Fruit fly (Drosophila melanogaster) whole organism, adult: ENCODE measurements around the gene CG43092.
A peak's percentile ranks its signal among the peaks of the same experiment; 100 is the strongest.

Source experiments
- CG11617 ChIP-seq: fragments of 200-800 bp; sonication (Bioruptor generic); optimal IDR thresholded peaks from 2 replicates; lab custom pipeline; 2017; ENCODE audit warnings: mild to moderate bottlenecking, missing biosample characterization, missing genetic modification reagents, missing genetic modification characterization
- CG12768 ChIP-seq: fragments of 200-800 bp; sonication (Bioruptor generic); optimal IDR thresholded peaks from 2 replicates; lab custom pipeline; 2017; ENCODE audit warnings: missing biosample characterization, missing genetic modification characterization, mild to moderate bottlenecking, moderate library complexity, missing genetic modification reagents
- CG14711 ChIP-seq: fragments of 200-800 bp; sonication (Bioruptor generic); optimal IDR thresholded peaks from 2 replicates; lab custom pipeline; 2018; ENCODE audit warnings: missing biosample characterization, mild to moderate bottlenecking, missing genetic modification characterization, moderate library complexity
- CG1620 ChIP-seq: fragments of 200-800 bp; sonication (Bioruptor generic); optimal IDR thresholded peaks from 2 replicates; lab custom pipeline; 2016; ENCODE audit warnings: missing biosample characterization, missing genetic modification characterization
- CG33017 ChIP-seq: fragments of 200-800 bp; sonication (Bioruptor generic); optimal IDR thresholded peaks from 2 replicates; lab custom pipeline; 2018; ENCODE audit warnings: missing biosample characterization, mild to moderate bottlenecking, missing genetic modification characterization, moderate library complexity
- CG5204 ChIP-seq: fragments of 200-800 bp; sonication (Bioruptor generic); optimal IDR thresholded peaks from 2 replicates; lab custom pipeline; 2016; ENCODE audit warnings: missing biosample characterization, missing genetic modification characterization
- CG7045 ChIP-seq: fragments of 200-800 bp; sonication (Bioruptor generic); optimal IDR thresholded peaks from 2 replicates; lab custom pipeline; 2017; ENCODE audit warnings: missing biosample characterization, mild to moderate bottlenecking, missing genetic modification characterization
- CG7101 ChIP-seq: fragments of 200-800 bp; sonication (Bioruptor generic); optimal IDR thresholded peaks from 2 replicates; lab custom pipeline; 2018; ENCODE audit warnings: missing biosample characterization, mild to moderate bottlenecking, missing genetic modification characterization, moderate library complexity
- Clk ChIP-seq: fragments of 200-800 bp; sonication (Bioruptor generic); optimal IDR thresholded peaks from 2 replicates; lab custom pipeline; 2017; ENCODE audit warnings: missing biosample characterization, missing genetic modification characterization
- Crg-1 ChIP-seq: fragments of 200-800 bp; sonication (Bioruptor generic); optimal IDR thresholded peaks from 2 replicates; lab custom pipeline; 2016; ENCODE audit warnings: missing biosample characterization, missing genetic modification characterization
- Hr96 ChIP-seq: fragments of 200-800 bp; sonication (Bioruptor generic); optimal IDR thresholded peaks from 2 replicates; lab custom pipeline; 2016; ENCODE audit warnings: missing biosample characterization, missing genetic modification characterization
- Mnt ChIP-seq: fragments of 200-800 bp; sonication (Bioruptor generic); optimal IDR thresholded peaks from 2 replicates; lab custom pipeline; 2016; ENCODE audit warnings: missing biosample characterization, mild to moderate bottlenecking, missing genetic modification characterization
- bab1 ChIP-seq: fragments of 200-800 bp; sonication (Bioruptor generic); optimal IDR thresholded peaks from 3 replicates; lab custom pipeline; 2019; ENCODE audit warnings: missing biosample characterization, mild to moderate bottlenecking, missing genetic modification characterization, moderate library complexity
- cic ChIP-seq: fragments of 200-800 bp; sonication (Bioruptor generic); optimal IDR thresholded peaks from 2 replicates; lab custom pipeline; 2017; ENCODE audit warnings: missing biosample characterization, mild to moderate bottlenecking, missing genetic modification characterization, moderate library complexity
- cnc ChIP-seq, 2 experiments: fragments of >200 bp; optimal IDR thresholded peaks; 2 replicates each; lab custom pipeline; 2017
- kay ChIP-seq: fragments of 200-800 bp; sonication (Bioruptor generic); peaks from one replicate; lab custom pipeline; 2016; ENCODE audit warnings: missing biosample characterization, missing genetic modification characterization, borderline replicate concordance
- ovo ChIP-seq: fragments of 200-800 bp; sonication (Bioruptor generic); optimal IDR thresholded peaks from 2 replicates; lab custom pipeline; 2016; ENCODE audit warnings: missing biosample characterization, missing genetic modification characterization
- pad ChIP-seq: fragments of 200-800 bp; sonication (Bioruptor generic); optimal IDR thresholded peaks from 3 replicates; lab custom pipeline; 2017; ENCODE audit warnings: missing biosample characterization, missing genetic modification characterization, mild to moderate bottlenecking, moderate library complexity, missing genetic modification reagents
- tj ChIP-seq: fragments of 200-800 bp; sonication (Bioruptor generic); optimal IDR thresholded peaks from 3 replicates; lab custom pipeline; 2017; ENCODE audit warnings: missing biosample characterization, mild to moderate bottlenecking, missing genetic modification characterization, moderate library complexity
- toe ChIP-seq: fragments of 200-800 bp; sonication (Bioruptor generic); optimal IDR thresholded peaks from 2 replicates; lab custom pipeline; 2016; ENCODE audit warnings: missing biosample characterization, missing genetic modification characterization

CG43092 gene

dm6 chr3R:22747423-22748090 is 21.9 kb downstream of the CG43092 start, which contains the start of gene CG17141:
CG17141 (minus strand) TSS chr3R:22747599.
- TF ChIP-seq bab1: peak; percentile 84
- no peak for TF ChIP-seq Clk
- no peak for TF ChIP-seq CG5204 (GFP tag; lab: Kevin White, UChicago)
- no peak for TF ChIP-seq toe (GFP tag; lab: Kevin White, UChicago)
- TF ChIP-seq ovo: no peak

dm6 chr3R:22745432-22745831 is 24.0 kb downstream of the CG43092 start, which contains the start of the genes vret and HP1c:
vret (minus strand) TSS chr3R:22745581.
HP1c (plus strand) TSS chr3R:22745620.
- TF ChIP-seq Mnt (GFP tag; lab: Kevin White, UChicago) (no peak), bab1 (peak; percentile 17), CG5204 (GFP tag; lab: Kevin White, UChicago) (no peak)

- TF ChIP-seq CG11617 (GFP tag; lab: Kevin White, UChicago) (no peak), Hr96 (GFP tag; lab: Kevin White, UChicago) (no peak), kay (GFP tag; lab: Kevin White, UChicago) (no peak), Mnt (GFP tag; lab: Kevin White, UChicago) (no peak), cnc (optimal IDR thresholded peaks at IDR 0.05; lab: Kevin White, UChicago) (no peak), CG7101 (no peak), CG1620 (no peak), CG14711 (no peak)
Measured at dm6 chr3R:22740930-22741329, 28.5 kb downstream of the CG43092 start, which contains the start of the genes Dcr-1 and CG6985. Dcr-1 (minus strand) TSS chr3R:22741091. CG6985 (plus strand) TSS chr3R:22741150.

dm6 chr3R:22733751-22734150 is 35.7 kb downstream of the CG43092 start, which contains the start of gene Takl2:
Takl2 (minus strand) TSS chr3R:22733851.
- no peak for TF ChIP-seq Mnt (GFP tag; lab: Kevin White, UChicago)
- no peak for TF ChIP-seq cic (GFP tag; lab: Kevin White, UChicago)
- no peak for TF ChIP-seq ovo
- no peak for TF ChIP-seq CG5204 (GFP tag; lab: Kevin White, UChicago)
- TF ChIP-seq pad (GFP tag; lab: Kevin White, UChicago): no peak
- no peak for TF ChIP-seq tj
- TF ChIP-seq CG14711: no peak
- TF ChIP-seq CG12768 (GFP tag; lab: Kevin White, UChicago): no peak
- no peak for TF ChIP-seq CG1620
- no peak for TF ChIP-seq bab1
- TF ChIP-seq cnc (optimal IDR thresholded peaks at IDR 0.05; lab: Kevin White, UChicago): no peak
- no peak for TF ChIP-seq CG7045 (GFP tag; lab: Kevin White, UChicago)
- no peak for TF ChIP-seq toe (GFP tag; lab: Kevin White, UChicago)
- TF ChIP-seq CG33017 (tag; lab: Kevin White, UChicago): no peak
- TF ChIP-seq kay (GFP tag; lab: Kevin White, UChicago): no peak
- no peak for TF ChIP-seq CG7101
- no peak for TF ChIP-seq Crg-1
- no peak for TF ChIP-seq CG11617 (GFP tag; lab: Kevin White, UChicago)

dm6 chr3R:22732995-22733394 is 36.5 kb downstream of the CG43092 start:
- no peak for TF ChIP-seq CG5204 (GFP tag; lab: Kevin White, UChicago)
- no peak for TF ChIP-seq Hr96 (GFP tag; lab: Kevin White, UChicago)
- TF ChIP-seq kay (GFP tag; lab: Kevin White, UChicago): no peak
- no peak for TF ChIP-seq cic (GFP tag; lab: Kevin White, UChicago)
- no peak for TF ChIP-seq Crg-1
- TF ChIP-seq tj: no peak
- no peak for TF ChIP-seq CG7101
- no peak for TF ChIP-seq CG1620
- TF ChIP-seq Mnt (GFP tag; lab: Kevin White, UChicago): no peak
- TF ChIP-seq CG14711: no peak
- TF ChIP-seq cnc (optimal IDR thresholded peaks at IDR 0.05; lab: Kevin White, UChicago): no peak
- TF ChIP-seq bab1: no peak
- TF ChIP-seq pad (GFP tag; lab: Kevin White, UChicago): no peak
- TF ChIP-seq CG11617 (GFP tag; lab: Kevin White, UChicago): no peak
- TF ChIP-seq CG7045 (GFP tag; lab: Kevin White, UChicago): no peak

- TF ChIP-seq Mnt (GFP tag; lab: Kevin White, UChicago): no peak
- TF ChIP-seq CG5204 (GFP tag; lab: Kevin White, UChicago): no peak
- no peak for TF ChIP-seq toe (GFP tag; lab: Kevin White, UChicago)
- no peak for TF ChIP-seq CG12768 (GFP tag; lab: Kevin White, UChicago)
- no peak for TF ChIP-seq ovo
- no peak for TF ChIP-seq bab1
- TF ChIP-seq CG11617 (GFP tag; lab: Kevin White, UChicago): no peak
- no peak for TF ChIP-seq CG7101
- no peak for TF ChIP-seq tj
- no peak for TF ChIP-seq Hr96 (GFP tag; lab: Kevin White, UChicago)
- no peak for TF ChIP-seq kay (GFP tag; lab: Kevin White, UChicago)
- TF ChIP-seq CG1620: no peak
- TF ChIP-seq pad (GFP tag; lab: Kevin White, UChicago): no peak
Measured at dm6 chr3R:22727857-22728256, 41.6 kb downstream of the CG43092 start.

dm6 chr3R:22727456-22727833 is 42.0 kb downstream of the CG43092 start:
- TF ChIP-seq Hr96 (GFP tag; lab: Kevin White, UChicago) (no peak), Clk (no peak), pad (GFP tag; lab: Kevin White, UChicago) (peak; percentile 88), ovo (peak; percentile 86), CG33017 (tag; lab: Kevin White, UChicago) (no peak), toe (GFP tag; lab: Kevin White, UChicago) (no peak), cnc (optimal IDR thresholded peaks at IDR 0.05; lab: Kevin White, UChicago) (no peak), CG5204 (GFP tag; lab: Kevin White, UChicago) (no peak), CG14711 (no peak), cic (GFP tag; lab: Kevin White, UChicago) (peak; percentile 8), bab1 (no peak), kay (GFP tag; lab: Kevin White, UChicago) (no peak), tj (peak; percentile 4), CG12768 (GFP tag; lab: Kevin White, UChicago) (no peak), Crg-1 (no peak), CG11617 (GFP tag; lab: Kevin White, UChicago) (no peak), CG7045 (GFP tag; lab: Kevin White, UChicago) (no peak)
